Fruit fly (Drosophila melanogaster) whole organism, embryonic: Measurements from ENCODE around the gene Pif1B.

Experiments
- CG10209 ChIP-seq: fragments of 200-800 bp; sonication (Bioruptor generic); optimal IDR thresholded peaks from 3 replicates; lab custom pipeline; 2017; ENCODE audit warnings: missing biosample characterization, mild to moderate bottlenecking, missing genetic modification characterization, missing genetic modification reagents
- CG10565 ChIP-seq: fragments of 200-800 bp; sonication (Bioruptor generic); optimal IDR thresholded peaks from 3 replicates; lab custom pipeline; 2016; ENCODE audit warnings: missing biosample characterization, mild to moderate bottlenecking, missing genetic modification characterization
- CG11398 ChIP-seq: fragments of 200-800 bp; sonication (Bioruptor generic); optimal IDR thresholded peaks from 2 replicates; lab custom pipeline; 2016; ENCODE audit warnings: missing biosample characterization, missing genetic modification characterization
- CG15269 ChIP-seq: fragments of 200-800 bp; sonication (Bioruptor generic); optimal IDR thresholded peaks from 2 replicates; lab custom pipeline; 2018; ENCODE audit warnings: missing biosample characterization, mild to moderate bottlenecking, missing genetic modification characterization, moderate library complexity
- CG18011 ChIP-seq: fragments of 200-800 bp; sonication (Bioruptor generic); optimal IDR thresholded peaks from 2 replicates; lab custom pipeline; 2017; ENCODE audit warnings: missing biosample characterization, missing genetic modification characterization, mild to moderate bottlenecking, moderate library complexity, missing genotype
- CG18476 ChIP-seq: fragments of 200-800 bp; sonication (Bioruptor generic); optimal IDR thresholded peaks from 2 replicates; lab custom pipeline; 2016; ENCODE audit warnings: missing biosample characterization, mild to moderate bottlenecking, missing genetic modification characterization
- CG18599 ChIP-seq: fragments of 200-800 bp; sonication (Bioruptor generic); optimal IDR thresholded peaks from 3 replicates; lab custom pipeline; 2017; ENCODE audit warnings: missing biosample characterization, missing genetic modification characterization, mild to moderate bottlenecking, moderate library complexity, missing genetic modification reagents
- CG2678 ChIP-seq: fragments of 200-800 bp; sonication (Bioruptor generic); optimal IDR thresholded peaks from 3 replicates; lab custom pipeline; 2019; ENCODE audit warnings: missing biosample characterization, mild to moderate bottlenecking, missing genetic modification characterization, moderate library complexity
- CG2712 ChIP-seq: fragments of 200-800 bp; optimal IDR thresholded peaks from 3 replicates; lab custom pipeline; 2019; ENCODE audit warnings: missing biosample characterization, mild to moderate bottlenecking, missing genetic modification characterization, moderate library complexity
- CG31441 ChIP-seq: fragments of 200-800 bp; sonication (Bioruptor generic); IDR thresholded peaks from 2 replicates; pipeline ENCODE4 v1.3.6; 2022; ENCODE audit warnings: missing biosample characterization, missing genetic modification characterization
- CG32532 ChIP-seq: fragments of 200-800 bp; sonication (Bioruptor generic); IDR thresholded peaks from 2 replicates; pipeline ENCODE4 v1.3.6; 2022; ENCODE audit warnings: missing biosample characterization, missing genetic modification characterization
- CG32767 ChIP-seq: fragments of 200-800 bp; sonication (Bioruptor generic); IDR thresholded peaks from 2 replicates; pipeline ENCODE4 v1.3.6; 2022; ENCODE audit warnings: missing biosample characterization, missing genetic modification characterization
- CG34422 ChIP-seq: fragments of 200-800 bp; sonication (Bioruptor generic); IDR thresholded peaks from 3 replicates; pipeline ENCODE4 v1.3.6; 2022; ENCODE audit warnings: missing biosample characterization, missing genetic modification characterization
- CG3847 ChIP-seq: fragments of 200-800 bp; sonication (Bioruptor generic); IDR thresholded peaks from 2 replicates; pipeline ENCODE4 v1.3.6; 2022; ENCODE audit warnings: missing biosample characterization, missing genetic modification characterization
- CG4404 ChIP-seq: fragments of 200-800 bp; sonication (Bioruptor generic); IDR thresholded peaks from 2 replicates; pipeline ENCODE4 v1.3.6; 2022; ENCODE audit warnings: missing biosample characterization, missing genetic modification characterization
- CG4424 ChIP-seq: fragments of 200-800 bp; sonication (Bioruptor generic); optimal IDR thresholded peaks from 3 replicates; lab custom pipeline; 2016; ENCODE audit warnings: missing biosample characterization, missing genetic modification characterization
- CG5180 ChIP-seq: fragments of 200-800 bp; sonication (Bioruptor generic); optimal IDR thresholded peaks from 3 replicates; lab custom pipeline; 2017; ENCODE audit warnings: missing biosample characterization, missing genetic modification characterization, mild to moderate bottlenecking, moderate library complexity, missing genetic modification reagents
- CG5245 ChIP-seq: fragments of 200-800 bp; sonication (Bioruptor generic); optimal IDR thresholded peaks from 3 replicates; lab custom pipeline; 2016; ENCODE audit warnings: missing biosample characterization, missing genetic modification characterization
- CG6254 ChIP-seq: fragments of 200-800 bp; sonication (Bioruptor generic); optimal IDR thresholded peaks from 3 replicates; lab custom pipeline; 2017; ENCODE audit warnings: mild to moderate bottlenecking, missing biosample characterization, missing genetic modification reagents, missing genetic modification characterization
- CG8924 ChIP-seq: fragments of 200-800 bp; optimal IDR thresholded peaks from 3 replicates; lab custom pipeline; 2019; ENCODE audit warnings: missing biosample characterization, mild to moderate bottlenecking, missing genetic modification characterization, moderate library complexity
- H15 ChIP-seq: fragments of 200-800 bp; sonication (Bioruptor generic); IDR thresholded peaks from 3 replicates; pipeline ENCODE4 v1.3.6; 2022; ENCODE audit warnings: missing biosample characterization, missing genetic modification characterization
- Med ChIP-seq: fragments of 200-800 bp; sonication (Bioruptor generic); peaks from one replicate; lab custom pipeline; 2016; ENCODE audit warnings: missing biosample characterization, missing genetic modification characterization, mild to moderate bottlenecking, inconsistent platforms, moderate library complexity
- Nf-YA ChIP-seq: fragments of 200-800 bp; sonication (Bioruptor generic); IDR thresholded peaks from 2 replicates; pipeline ENCODE4 v1.3.6; 2022; ENCODE audit warnings: missing biosample characterization, missing genetic modification characterization
- Sox100B ChIP-seq: fragments of 200-800 bp; sonication (Bioruptor generic); optimal IDR thresholded peaks from 3 replicates; lab custom pipeline; 2018; ENCODE audit warnings: missing biosample characterization, mild to moderate bottlenecking, missing genetic modification characterization
- Sox102F ChIP-seq: fragments of 200-800 bp; sonication (Bioruptor generic); optimal IDR thresholded peaks from 2 replicates; lab custom pipeline; 2018; ENCODE audit warnings: missing biosample characterization, mild to moderate bottlenecking, missing genetic modification characterization, moderate library complexity
- Xbp1 ChIP-seq: fragments of 200-800 bp; sonication (Bioruptor generic); optimal IDR thresholded peaks from 3 replicates; lab custom pipeline; 2016; ENCODE audit warnings: missing biosample characterization, mild to moderate bottlenecking, missing genetic modification characterization
- abd-A ChIP-seq: fragments of 200-800 bp; sonication (Bioruptor generic); optimal IDR thresholded peaks from 3 replicates; lab custom pipeline; 2019; ENCODE audit warnings: missing biosample characterization, mild to moderate bottlenecking, missing genetic modification characterization, moderate library complexity
- ap ChIP-seq: fragments of 200-800 bp; sonication (Bioruptor generic); IDR thresholded peaks from 2 replicates; pipeline ENCODE4 v1.3.6; 2022; ENCODE audit warnings: missing biosample characterization, missing genetic modification characterization
- croc ChIP-seq: fragments of 200-800 bp; sonication (Bioruptor generic); conservative IDR thresholded peaks from 3 replicates; pipeline ENCODE4 v1.3.6; 2022; ENCODE audit warnings: missing biosample characterization, missing genetic modification characterization
- crol ChIP-seq: fragments of 200-800 bp; sonication (Bioruptor generic); IDR thresholded peaks from 2 replicates; pipeline ENCODE4 v1.3.6; 2022; ENCODE audit warnings: missing biosample characterization, missing genetic modification characterization
- danr ChIP-seq: fragments of 200-800 bp; sonication (Bioruptor generic); IDR thresholded peaks from 2 replicates; pipeline ENCODE4 v1.3.6; 2022; ENCODE audit warnings: missing biosample characterization, missing genetic modification characterization
- gce ChIP-seq: fragments of 200-800 bp; sonication (Bioruptor generic); IDR thresholded peaks from 3 replicates; pipeline ENCODE4 v1.3.6; 2022; ENCODE audit warnings: missing biosample characterization, missing genetic modification characterization
- gcm ChIP-seq: fragments of 200-800 bp; sonication (Bioruptor generic); optimal IDR thresholded peaks from 2 replicates; lab custom pipeline; 2019; ENCODE audit warnings: missing biosample characterization, mild to moderate bottlenecking, missing genetic modification characterization, moderate library complexity
- gcm2 ChIP-seq: fragments of 200-800 bp; sonication (Bioruptor generic); optimal IDR thresholded peaks from 2 replicates; lab custom pipeline; 2016; ENCODE audit warnings: missing biosample characterization, missing genetic modification characterization
- gfzf ChIP-seq: fragments of 200-800 bp; sonication (Bioruptor generic); optimal IDR thresholded peaks from 2 replicates; lab custom pipeline; 2016; ENCODE audit warnings: missing biosample characterization, mild to moderate bottlenecking, missing genetic modification characterization, moderate library complexity
- grau ChIP-seq: fragments of 200-800 bp; optimal IDR thresholded peaks from 3 replicates; lab custom pipeline; 2019; ENCODE audit warnings: missing biosample characterization, mild to moderate bottlenecking, missing genetic modification characterization, moderate library complexity
- grn ChIP-seq: fragments of 200-800 bp; sonication (Bioruptor generic); optimal IDR thresholded peaks from 3 replicates; lab custom pipeline; 2017; ENCODE audit warnings: missing biosample characterization, missing genetic modification characterization
- gsb-n ChIP-seq: fragments of 200-800 bp; sonication (Bioruptor generic); optimal IDR thresholded peaks from 3 replicates; lab custom pipeline; 2018; ENCODE audit warnings: missing biosample characterization, mild to moderate bottlenecking, missing genetic modification characterization
- jing ChIP-seq: fragments of 200-800 bp; sonication (Bioruptor generic); optimal IDR thresholded peaks from 2 replicates; lab custom pipeline; 2018; ENCODE audit warnings: missing biosample characterization, mild to moderate bottlenecking, missing genetic modification characterization
- ken ChIP-seq: fragments of 200-800 bp; sonication (Bioruptor generic); IDR thresholded peaks from 3 replicates; pipeline ENCODE4 v1.3.6; 2022; ENCODE audit warnings: missing biosample characterization, missing genetic modification characterization
- lab ChIP-seq: fragments of 200-800 bp; sonication (Bioruptor generic); optimal IDR thresholded peaks from 3 replicates; lab custom pipeline; 2017; ENCODE audit warnings: missing biosample characterization, missing genetic modification characterization, mild to moderate bottlenecking, moderate library complexity, missing genetic modification reagents
- nmo ChIP-seq: fragments of 200-800 bp; sonication (Bioruptor generic); optimal IDR thresholded peaks from 2 replicates; lab custom pipeline; 2018; ENCODE audit warnings: missing biosample characterization, mild to moderate bottlenecking, missing genetic modification characterization, moderate library complexity
- ranshi ChIP-seq: fragments of 200-800 bp; sonication (Bioruptor generic); IDR thresholded peaks from 2 replicates; pipeline ENCODE4 v1.3.6; 2022; ENCODE audit warnings: missing biosample characterization, missing genetic modification characterization
- scrt ChIP-seq: fragments of 200-800 bp; sonication (Bioruptor generic); optimal IDR thresholded peaks from 2 replicates; lab custom pipeline; 2018; ENCODE audit warnings: missing biosample characterization, mild to moderate bottlenecking, missing genetic modification characterization, moderate library complexity
- so ChIP-seq: fragments of 200-800 bp; sonication (Bioruptor generic); IDR thresholded peaks from 3 replicates; pipeline ENCODE4 v1.3.6; 2022; ENCODE audit warnings: missing biosample characterization, missing genetic modification characterization
- sug ChIP-seq: fragments of 200-800 bp; optimal IDR thresholded peaks from 2 replicates; lab custom pipeline; 2019; ENCODE audit warnings: missing biosample characterization, mild to moderate bottlenecking, missing genetic modification characterization, moderate library complexity
- tin ChIP-seq: fragments of 200-800 bp; sonication (Bioruptor generic); optimal IDR thresholded peaks from 3 replicates; lab custom pipeline; 2016; ENCODE audit warnings: missing biosample characterization, missing genetic modification characterization
- usp ChIP-seq: fragments of >200 bp; optimal IDR thresholded peaks from 2 replicates; lab custom pipeline; 2017; ENCODE audit warnings: missing biosample characterization, missing genetic modification characterization
- zen2 ChIP-seq: fragments of 200-800 bp; sonication (Bioruptor generic); IDR thresholded peaks from 3 replicates; pipeline ENCODE4 v1.3.6; 2022; ENCODE audit warnings: missing biosample characterization, missing genetic modification characterization; ENCODE audit not compliant: partially characterized antibody

Gene Pif1B

dm6 chr3R:8788722-8789400 is 12.1 kb downstream of the Pif1B start (continued):
- TF ChIP-seq CG10209 (GFP tag; lab: Kevin White, UChicago) (peak; percentile 14), ranshi (GFP tag; lab: Robert Waterston, UW) (peak; percentile 57), CG2678 (tag; lab: Kevin White, UChicago) (peak; percentile 63), sug (tag; lab: Kevin White, UChicago) (no peak), CG31441 (GFP tag; lab: Robert Waterston, UW) (peak; percentile 81), Xbp1 (GFP tag; lab: Kevin White, UChicago) (peak; percentile 61), croc (GFP tag; lab: Robert Waterston, UW) (0 out of 3 replicates have a peak, but pooled peaks have one; percentile 45), CG8924 (tag; lab: Kevin White, UChicago) (peak; percentile 53), CG5180 (GFP tag; lab: Kevin White, UChicago) (peak; percentile 30), CG4404 (GFP tag; lab: Robert Waterston, UW) (0 out of 2 replicates have a peak, but pooled peaks have one; percentile 10), lab (GFP tag; lab: Kevin White, UChicago) (peak; percentile 40), CG11398 (GFP tag; lab: Kevin White, UChicago) (no peak), scrt (GFP tag; lab: Kevin White, UChicago) (no peak), danr (peak; percentile 78), gfzf (GFP tag; lab: Kevin White, UChicago) (no peak), Sox100B (GFP tag; lab: Kevin White, UChicago) (peak; percentile 54), CG6254 (GFP tag; lab: Kevin White, UChicago) (peak; percentile 58), CG5245 (peak; percentile 8), CG4424 (peak; percentile 50), H15 (GFP tag; lab: Robert Waterston, UW) (peak; percentile 59; the same call in 1 of the 3 replicates), gce (GFP tag; lab: Robert Waterston, UW) (peak; percentile 70; the same call in 1 of the 3 replicates), nmo (peak; percentile 61), CG18476 (GFP tag; lab: Kevin White, UChicago) (no peak), Med (GFP tag; lab: Kevin White, UChicago) (peak; percentile 13), CG2712 (peak; percentile 76), zen2 (no peak), CG18599 (GFP tag; lab: Kevin White, UChicago) (peak; percentile 13), gsb-n (peak; percentile 2), CG32767 (peak; percentile 11; the same call in 1 of the 2 replicates), Nf-YA (GFP tag; lab: Robert Waterston, UW) (peak; percentile 55; the same call in 1 of the 2 replicates), CG10565 (GFP tag; lab: Kevin White, UChicago) (no peak), jing (peak; percentile 35), CG3847 (GFP tag; lab: Robert Waterston, UW) (no peak), ken (GFP tag; lab: Robert Waterston, UW) (peak; percentile 54; the same call in 2 of the 3 replicates), CG32532 (peak; percentile 55; the same call in 1 of the 2 replicates), CG34422 (GFP tag; lab: Robert Waterston, UW) (0 out of 3 replicates have a peak, but pooled peaks have one; percentile 25), CG15269 (tag; lab: Kevin White, UChicago) (peak; percentile 52), Sox102F (GFP tag; lab: Kevin White, UChicago) (peak; percentile 67), usp (no peak), abd-A (peak; percentile 11), grau (tag; lab: Kevin White, UChicago) (peak; percentile 42), CG18011 (GFP tag; lab: Kevin White, UChicago) (no peak), gcm (GFP tag; lab: Kevin White, UChicago) (peak; percentile 8), ap (GFP tag; lab: Robert Waterston, UW) (peak; percentile 56; the same call in 1 of the 2 replicates), tin (GFP tag; lab: Kevin White, UChicago) (peak; percentile 26), gcm2 (GFP tag; lab: Kevin White, UChicago) (peak; percentile 25), grn (GFP tag; lab: Kevin White, UChicago) (peak; percentile 25), crol (GFP tag; lab: Robert Waterston, UW) (no peak), so (GFP tag; lab: Robert Waterston, UW) (peak; percentile 81)
